Comparison of ENCODE assay signal across 4 worm cellular contexts in genomic region chrV:14784787-14785186, ce11.
TF ChIP-seq lines count a peak whose summit lies in the region.

No protein-coding gene starts in this region.

TF ChIP-seq in whole organism, L3 larva, 47 proteins besides CTCF, POLR2A, EP300 and RAD21:
- TF ChIP-seq snpc-4 (tag; optimal IDR thresholded peaks at IDR 0.05; lab: Kevin White, UChicago) (no peak), elt-2 (tag; optimal IDR thresholded peaks at IDR 0.05; lab: Kevin White, UChicago) (no peak), fkh-2 (tag; optimal IDR thresholded peaks at IDR 0.05; lab: Kevin White, UChicago) (no peak), zag-1 (tag; optimal IDR thresholded peaks at IDR 0.05; lab: Kevin White, UChicago) (no peak), eor-1 (tag; optimal IDR thresholded peaks at IDR 0.05; lab: Kevin White, UChicago) (no peak), nfya-1 (tag; optimal IDR thresholded peaks at IDR 0.05; lab: Kevin White, UChicago; ENCODE audit: insufficient read depth) (peak; percentile 91), hmg-11 (tag; optimal IDR thresholded peaks at IDR 0.05; lab: Kevin White, UChicago) (no peak)

TF ChIP-seq in whole organism, L4 larva, 104 proteins besides CTCF, POLR2A, EP300 and RAD21:
- TF ChIP-seq aha-1 (tag; lab: Kevin White, UChicago) (peak; percentile 77), daf-19 (GFP tag; conservative IDR thresholded peaks at IDR 0.05; lab: Robert Waterston, UW) (no peak), R02D3.7 (tag; optimal IDR thresholded peaks at IDR 0.05; lab: Kevin White, UChicago) (no peak)

TF ChIP-seq in whole organism, late embryonic, 69 proteins besides CTCF, POLR2A, EP300 and RAD21:
- TF ChIP-seq nfya-1 (tag; optimal IDR thresholded peaks at IDR 0.05; lab: Kevin White, UChicago) (peak; percentile 88), pag-3 (tag; optimal IDR thresholded peaks at IDR 0.05; lab: Kevin White, UChicago; ENCODE audit: borderline replicate concordance) (no peak), ceh-2 (tag; optimal IDR thresholded peaks at IDR 0.05; lab: Kevin White, UChicago) (no peak), mec-3 (tag; optimal IDR thresholded peaks at IDR 0.05; lab: Kevin White, UChicago; ENCODE audit: borderline replicate concordance) (no peak)

TF ChIP-seq in whole organism, young adult, 124 proteins besides CTCF, POLR2A, EP300 and RAD21:
- TF ChIP-seq madf-10 (tag; optimal IDR thresholded peaks at IDR 0.05; lab: Kevin White, UChicago) (no peak), F22D6.2 (tag; optimal IDR thresholded peaks at IDR 0.05; lab: Kevin White, UChicago) (no peak), nfyb-1 (GFP tag; IDR thresholded peaks at IDR 0.05; lab: Robert Waterston, UW) (peak; percentile 67; the same call in 1 of the 2 replicates), lir-1 (GFP tag; conservative IDR thresholded peaks at IDR 0.05; lab: Robert Waterston, UW) (no peak), ztf-26 (tag; optimal IDR thresholded peaks at IDR 0.05; lab: Kevin White, UChicago) (no peak), B0261.1 (tag; optimal IDR thresholded peaks at IDR 0.05; lab: Kevin White, UChicago) (no peak)
